Fruit fly (Drosophila melanogaster): ENCODE results near the gene PH4alphaNE2.

DNA sequence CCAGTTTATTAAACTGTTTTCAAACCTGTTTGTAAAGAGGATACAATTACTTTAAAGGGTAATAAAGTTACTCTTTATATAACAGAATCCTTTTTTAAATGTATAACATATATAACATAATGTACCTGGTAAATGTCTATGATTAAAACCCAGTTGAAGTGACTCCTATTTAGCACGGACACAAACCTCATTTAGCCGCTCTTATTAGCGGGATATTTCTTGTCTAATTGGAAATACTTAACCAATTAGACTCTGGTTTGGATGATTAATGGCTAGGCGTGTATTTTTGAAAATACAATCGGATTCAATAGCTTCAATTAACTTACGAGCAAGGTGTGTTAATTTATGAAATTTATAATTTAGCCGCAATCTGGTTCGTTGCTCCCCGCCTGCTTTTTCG lies 45.0 kb downstream of the PH4alphaNE2 start:
- TF ChIP-seq CG14655 (GFP tag; optimal IDR thresholded peaks at IDR 0.05), result no peak
- TF ChIP-seq fd96Ca (GFP tag; IDR thresholded peaks at IDR 0.05), result no peak
- TF ChIP-seq D1 (tag; optimal IDR thresholded peaks at IDR 0.05), result no peak
- TF ChIP-seq CG10348 (GFP tag; IDR thresholded peaks at IDR 0.05), result no peak
- no peak for TF ChIP-seq CG17806 (tag; optimal IDR thresholded peaks at IDR 0.05)

Measured in whole organism, pupa.